Worm (Caenorhabditis elegans) whole organism, L4 larva: ENCODE measurements around the gene F12A10.8.

ENCODE experiments used
- F44E2.7 ChIP-seq: fragments of 200-800 bp; sonication (Bioruptor generic); IDR thresholded peaks from 2 replicates; pipeline ENCODE4 v2.1.2; 2022; ENCODE audit warnings: missing genetic modification characterization, missing compliant biosample characterization
- ZK337.2 ChIP-seq: fragments of 200-800 bp; sonication (Bioruptor generic); IDR thresholded peaks from 2 replicates; pipeline ENCODE4 v1.3.6; 2022; ENCODE audit warnings: missing genetic modification reagents, missing genetic modification characterization, missing compliant biosample characterization
- ZK546.5 ChIP-seq, 2 experiments: sonication (generic microtip); optimal IDR thresholded peaks; 2 replicates each; lab custom pipeline; 2017; ENCODE audit warnings: missing biosample characterization in 2 of 2, missing genetic modification characterization in 2 of 2
- arid-1 ChIP-seq: fragments of 200-800 bp; sonication (Bioruptor generic); conservative IDR thresholded peaks from 2 replicates; pipeline ENCODE4 v1.3.6; 2022; ENCODE audit warnings: missing genetic modification reagents, missing genetic modification characterization, missing compliant biosample characterization
- ceh-44 ChIP-seq: fragments of 200-800 bp; sonication (Bioruptor generic); IDR thresholded peaks from 2 replicates; pipeline ENCODE4 v1.3.6; 2022; ENCODE audit warnings: missing genetic modification reagents, missing genetic modification characterization, missing compliant biosample characterization
- ceh-82 ChIP-seq: sonication (generic microtip); optimal IDR thresholded peaks from 2 replicates; lab custom pipeline; 2017; ENCODE audit warnings: missing biosample characterization, missing genetic modification characterization
- fos-1 ChIP-seq: fragments of 150-350 bp; optimal IDR thresholded peaks from 2 replicates; lab custom pipeline; 2014; ENCODE audit warnings: missing biosample characterization, missing genetic modification characterization
- lin-13 ChIP-seq: fragments of 150-350 bp; optimal IDR thresholded peaks from 2 replicates; lab custom pipeline; 2014; ENCODE audit warnings: missing biosample characterization, missing genetic modification reagents, missing genetic modification characterization
- lin-29 ChIP-seq: fragments of 200-800 bp; sonication (Bioruptor generic); IDR thresholded peaks from 2 replicates; pipeline ENCODE4 v1.3.6; 2022; ENCODE audit warnings: missing genetic modification reagents, missing genetic modification characterization, missing compliant biosample characterization
- lsy-2 ChIP-seq, 2 experiments: fragments of 150-350 bp in 1 of 2; sonication (generic microtip) in 1 of 2; optimal IDR thresholded peaks; 2 replicates each; lab custom pipeline; 2014 to 2017; ENCODE audit warnings: missing biosample characterization in 2 of 2, missing genetic modification characterization in 2 of 2
- mep-1 ChIP-seq: fragments of 150-350 bp; sonication (generic microtip); optimal IDR thresholded peaks from 3 replicates; lab custom pipeline; 2014; ENCODE audit warnings: missing biosample characterization, missing genetic modification characterization
- nhr-11 ChIP-seq: fragments of 150-350 bp; optimal IDR thresholded peaks from 2 replicates; lab custom pipeline; 2014; ENCODE audit warnings: missing biosample characterization, missing genetic modification characterization
- nhr-28 ChIP-seq: fragments of 150-350 bp; optimal IDR thresholded peaks from 2 replicates; lab custom pipeline; 2014; ENCODE audit warnings: missing biosample characterization, missing genetic modification characterization
- snpc-4 ChIP-seq: fragments of 150-350 bp; optimal IDR thresholded peaks from 2 replicates; lab custom pipeline; 2014; ENCODE audit warnings: missing biosample characterization, missing genetic modification characterization

DNA sequence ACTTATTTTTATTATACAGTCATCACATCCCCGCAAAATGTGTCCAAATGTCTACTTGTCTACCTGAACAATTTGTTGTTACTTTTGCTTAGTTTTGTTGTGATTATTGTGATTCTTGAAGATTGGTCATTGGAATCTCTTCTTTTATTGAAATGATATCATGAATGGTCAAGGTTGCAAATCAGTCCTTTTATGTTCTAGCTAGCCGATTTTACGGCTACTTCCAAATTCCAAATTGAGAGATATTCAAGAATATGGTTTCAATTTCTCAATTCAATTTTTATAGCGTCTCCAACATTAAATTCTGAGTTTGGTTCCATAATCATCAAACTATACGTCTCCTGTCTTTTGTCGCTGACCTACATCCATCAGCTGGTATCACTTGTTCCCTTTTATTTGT, 49.6 kb downstream of the F12A10.8 start:
- TF ChIP-seq nhr-28 (tag; lab: Kevin White, UChicago): no peak
- no peak for TF ChIP-seq mep-1 (tag; lab: Kevin White, UChicago)
- no peak for TF ChIP-seq ceh-44 (GFP tag; lab: Robert Waterston, UW)
- no peak for TF ChIP-seq lin-13 (GFP tag; lab: Kevin White, UChicago)
- TF ChIP-seq lin-29 (GFP tag; lab: Robert Waterston, UW): no peak
- no peak for TF ChIP-seq arid-1
- no peak for TF ChIP-seq lsy-2 (tag; optimal IDR thresholded peaks at IDR 0.05; lab: Kevin White, UChicago)
- no peak for TF ChIP-seq nhr-11
- no peak for TF ChIP-seq F44E2.7 (GFP tag; lab: Robert Waterston, UW)
- TF ChIP-seq fos-1 (tag; lab: Kevin White, UChicago): no peak
- no peak for TF ChIP-seq ZK337.2 (GFP tag; lab: Robert Waterston, UW)
- no peak for TF ChIP-seq ZK546.5 (tag; optimal IDR thresholded peaks at IDR 0.05; lab: Kevin White, UChicago)
- no peak for TF ChIP-seq ceh-82
- no peak for TF ChIP-seq snpc-4 (tag; lab: Kevin White, UChicago)
